Fruit fly (Drosophila melanogaster): ENCODE results near the gene CG13723.

CG13723 gene

DNA sequence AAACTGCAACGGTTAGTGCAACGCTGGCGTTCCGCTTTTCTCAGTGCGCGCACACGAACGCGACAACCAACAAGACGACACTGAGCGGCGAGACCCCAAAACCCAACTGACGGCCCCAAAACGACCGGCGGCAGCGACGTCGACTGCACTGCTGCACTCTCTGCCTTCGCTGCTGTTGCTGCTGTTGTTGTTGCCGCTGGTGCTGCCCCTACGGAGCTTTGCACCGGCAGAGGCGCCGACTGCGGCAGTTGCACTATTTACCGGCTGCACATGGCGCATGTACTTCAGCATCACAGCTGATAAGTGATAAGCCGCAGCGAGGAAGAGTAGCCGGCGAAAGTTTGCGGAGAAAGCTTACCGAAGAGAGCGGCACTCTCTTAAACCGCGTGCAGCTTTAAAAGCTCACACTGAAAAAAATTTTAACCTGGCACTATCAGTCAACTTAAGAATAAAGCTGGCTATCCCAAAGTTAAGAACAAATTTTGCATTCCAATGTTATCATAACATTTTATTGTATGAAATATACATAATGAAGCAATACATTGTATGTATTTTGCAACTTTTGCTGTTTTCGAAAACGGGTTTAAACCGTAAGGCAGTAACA lies 26.0 kb upstream of the CG13723 start, which contains the start of gene Rbp6 (continued):
- TF ChIP-seq CG14965 (GFP tag; optimal IDR thresholded peaks at IDR 0.05; ENCODE audit: borderline replicate concordance) (no peak), Ada2b (GFP tag; IDR thresholded peaks at IDR 0.05) (peak; percentile 43; the same call in 1 of the 2 replicates), CG6654 (GFP tag; optimal IDR thresholded peaks at IDR 0.05) (no peak), CG17361 (GFP tag; IDR thresholded peaks at IDR 0.05) (no peak), sna (GFP tag; IDR thresholded peaks at IDR 0.05; ENCODE audit: partially characterized antibody) (0 out of 2 replicates have a peak, but pooled peaks have one; percentile 14), Dll (GFP tag; IDR thresholded peaks at IDR 0.05; ENCODE audit: partially characterized antibody) (no peak), CG14014 (GFP tag; IDR thresholded peaks at IDR 0.05) (no peak), CG15601 (tag; optimal IDR thresholded peaks at IDR 0.05) (no peak), CG6791 (GFP tag; IDR thresholded peaks at IDR 0.05; ENCODE audit: partially characterized antibody) (no peak), CG7928 (GFP tag; optimal IDR thresholded peaks at IDR 0.05) (no peak), CG16779 (GFP tag; IDR thresholded peaks at IDR 0.05) (no peak), Spps (tag; optimal IDR thresholded peaks at IDR 0.05) (no peak), org-1 (GFP tag; optimal IDR thresholded peaks at IDR 0.05) (no peak), E2f2 (GFP tag; IDR thresholded peaks at IDR 0.05) (no peak), CG4328 (GFP tag; optimal IDR thresholded peaks at IDR 0.05) (no peak), fru (optimal IDR thresholded peaks at IDR 0.05) (no peak), CG8924 (tag; optimal IDR thresholded peaks at IDR 0.05) (no peak), Mes4 (GFP tag; optimal IDR thresholded peaks at IDR 0.05) (no peak), B-H2 (GFP tag; optimal IDR thresholded peaks at IDR 0.05) (no peak), CG9932 (GFP tag; IDR thresholded peaks at IDR 0.05) (peak; percentile 22; the same call in 1 of the 2 replicates), CG10267 (tag; optimal IDR thresholded peaks at IDR 0.05) (no peak), CG7839 (tag; optimal IDR thresholded peaks at IDR 0.05) (no peak), Poxn (GFP tag; IDR thresholded peaks at IDR 0.05) (no peak), cato (GFP tag; optimal IDR thresholded peaks at IDR 0.05; ENCODE audit: borderline replicate concordance) (no peak), CG12942 (GFP tag; optimal IDR thresholded peaks at IDR 0.05) (no peak), CG10462 (GFP tag; optimal IDR thresholded peaks at IDR 0.05) (peak; percentile 8), disco-r (GFP tag; optimal IDR thresholded peaks at IDR 0.05) (no peak), mam (GFP tag; optimal IDR thresholded peaks at IDR 0.05) (no peak), Jarid2 (GFP tag; optimal IDR thresholded peaks at IDR 0.05) (peak; percentile 56), HLH4C (GFP tag; IDR thresholded peaks at IDR 0.05; ENCODE audit: partially characterized antibody) (no peak), zf30C (GFP tag; optimal IDR thresholded peaks at IDR 0.05) (peak; percentile 68), gem (tag; optimal IDR thresholded peaks at IDR 0.05) (peak; percentile 42), bcd (GFP tag; optimal IDR thresholded peaks at IDR 0.05) (no peak), CG18476 (GFP tag; optimal IDR thresholded peaks at IDR 0.05) (no peak), Hmr (GFP tag; optimal IDR thresholded peaks at IDR 0.05) (no peak), stc (GFP tag; IDR thresholded peaks at IDR 0.05) (no peak; the same call in 1 of the 2 replicates), CG12236 (GFP tag; optimal IDR thresholded peaks at IDR 0.05) (no peak), CG7357 (GFP tag; IDR thresholded peaks at IDR 0.05) (no peak), Scr (GFP tag; IDR thresholded peaks at IDR 0.05; ENCODE audit: partially characterized antibody) (no peak), CG10565 (GFP tag; optimal IDR thresholded peaks at IDR 0.05) (no peak), wdn (GFP tag; IDR thresholded peaks at IDR 0.05) (no peak), zen2 (GFP tag; IDR thresholded peaks at IDR 0.05; ENCODE audit: partially characterized antibody) (peak; percentile 41; the same call in 1 of the 3 replicates), ham (GFP tag; IDR thresholded peaks at IDR 0.05) (no peak), BEAF-32 (GFP tag; optimal IDR thresholded peaks at IDR 0.05) (no peak), Dfd (GFP tag; optimal IDR thresholded peaks at IDR 0.05) (no peak), crp (GFP tag; optimal IDR thresholded peaks at IDR 0.05) (peak in 1 of 2 experiments; percentile 37), chinmo (GFP tag; IDR thresholded peaks at IDR 0.05; ENCODE audit: partially characterized antibody) (no peak), CG1529 (GFP tag; optimal IDR thresholded peaks at IDR 0.05) (no peak), phol (tag; optimal IDR thresholded peaks at IDR 0.05) (peak; percentile 16)
